Fruit fly (Drosophila melanogaster): ENCODE results near the gene B9d2.
A peak's percentile ranks its signal among the peaks of the same experiment; 100 is the strongest.

The B9d2 gene

dm6 chr2L:6085733-6086317 lies 44.6 kb downstream of the B9d2 start (continued):
- 0 out of 3 replicates have a peak, but pooled peaks have one; percentile 33 for TF ChIP-seq so (GFP tag; IDR thresholded peaks at IDR 0.05)
- TF ChIP-seq Max (GFP tag; optimal IDR thresholded peaks at IDR 0.05), result no peak
- no peak for TF ChIP-seq CG1832 (GFP tag; optimal IDR thresholded peaks at IDR 0.05)
- TF ChIP-seq E2f1 (GFP tag; IDR thresholded peaks at IDR 0.05), result no peak
- TF ChIP-seq MTF-1 (GFP tag; optimal IDR thresholded peaks at IDR 0.05; ENCODE audit: borderline replicate concordance), result no peak

- TF ChIP-seq gsb (GFP tag; IDR thresholded peaks at IDR 0.05) (no peak), CG15269 (tag; optimal IDR thresholded peaks at IDR 0.05) (no peak), ewg (GFP tag; optimal IDR thresholded peaks at IDR 0.05) (no peak), Kr (GFP tag; optimal IDR thresholded peaks at IDR 0.05) (no peak), Mad (GFP tag; optimal IDR thresholded peaks at IDR 0.05) (no peak), CG8290 (GFP tag; optimal IDR thresholded peaks at IDR 0.05) (no peak), CG8290 (tag; optimal IDR thresholded peaks at IDR 0.05) (peak in 1 of 2 experiments; percentile 2), ap (GFP tag; IDR thresholded peaks at IDR 0.05) (no peak), CTCF (GFP tag; optimal IDR thresholded peaks at IDR 0.05) (no peak), ttk (GFP tag; IDR thresholded peaks at IDR 0.05) (no peak), gro (GFP tag; optimal IDR thresholded peaks at IDR 0.05) (no peak), Drgx (GFP tag; IDR thresholded peaks at IDR 0.05) (no peak), Tbp (GFP tag; optimal IDR thresholded peaks at IDR 0.05) (no peak), CG6175 (GFP tag; IDR thresholded peaks at IDR 0.05) (0 out of 3 replicates have a peak, but pooled peaks have one; percentile 15), Hey (tag; optimal IDR thresholded peaks at IDR 0.05) (peak; percentile 7), gt (GFP tag; IDR thresholded peaks at IDR 0.05) (no peak), CG4820 (GFP tag; optimal IDR thresholded peaks at IDR 0.05) (no peak), Eip74EF (GFP tag; optimal IDR thresholded peaks at IDR 0.05) (no peak), CG12071 (GFP tag; optimal IDR thresholded peaks at IDR 0.05) (no peak), CG6765 (GFP tag; optimal IDR thresholded peaks at IDR 0.05) (no peak), pum (GFP tag; optimal IDR thresholded peaks at IDR 0.05) (no peak), btn (GFP tag; optimal IDR thresholded peaks at IDR 0.05) (no peak), amos (GFP tag; IDR thresholded peaks at IDR 0.05; ENCODE audit: partially characterized antibody) (no peak), exex (tag; optimal IDR thresholded peaks at IDR 0.05) (peak; percentile 91), Asciz (GFP tag; optimal IDR thresholded peaks at IDR 0.05) (no peak), Chrac-16 (GFP tag; optimal IDR thresholded peaks at IDR 0.05) (no peak), cwo (GFP tag; optimal IDR thresholded peaks at IDR 0.05) (peak; percentile 67), CG9609 (GFP tag; optimal IDR thresholded peaks at IDR 0.05) (no peak), CG18599 (GFP tag; optimal IDR thresholded peaks at IDR 0.05) (peak; percentile 19), CG13296 (GFP tag; optimal IDR thresholded peaks at IDR 0.05) (no peak), CG1602 (GFP tag; optimal IDR thresholded peaks at IDR 0.05) (no peak), CG5245 (GFP tag; optimal IDR thresholded peaks at IDR 0.05) (no peak), CG11085 (GFP tag; IDR thresholded peaks at IDR 0.05) (no peak), CG7963 (GFP tag; IDR thresholded peaks at IDR 0.05; ENCODE audit: partially characterized antibody) (no peak), disco-r (GFP tag; optimal IDR thresholded peaks at IDR 0.05) (no peak), peb (GFP tag; IDR thresholded peaks at IDR 0.05) (no peak), unc-4 (GFP tag; IDR thresholded peaks at IDR 0.05; ENCODE audit: partially characterized antibody) (no peak), tin (GFP tag; optimal IDR thresholded peaks at IDR 0.05) (no peak), Adf1 (GFP tag; IDR thresholded peaks at IDR 0.05) (peak; percentile 26; the same call in 1 of the 2 replicates), lab (GFP tag; optimal IDR thresholded peaks at IDR 0.05) (no peak), CG43689 (GFP tag; IDR thresholded peaks at IDR 0.05) (no peak), CG4707 (GFP tag; optimal IDR thresholded peaks at IDR 0.05) (no peak), CG10979 (tag; optimal IDR thresholded peaks at IDR 0.05) (no peak), CG15073 (GFP tag; optimal IDR thresholded peaks at IDR 0.05) (no peak), Deaf1 (tag; optimal IDR thresholded peaks at IDR 0.05) (peak; percentile 17)
Measured at dm6 chr2L:6084694-6085093, 45.8 kb downstream of the B9d2 start.

Data from whole organism, embryonic.